Fruit fly (Drosophila melanogaster): ENCODE measurements around the gene orb2.
A peak's percentile ranks its signal among the peaks of the same experiment; 100 is the strongest.

orb2 gene

dm6 chr3L:8985132-8985847 is 31.0 kb upstream of the orb2 start:
- TF ChIP-seq CG10959 (GFP tag; IDR thresholded peaks at IDR 0.05) (peak; percentile 84), CG3163 (GFP tag; optimal IDR thresholded peaks at IDR 0.05) (no peak), danr (GFP tag; IDR thresholded peaks at IDR 0.05) (no peak), CG8478 (optimal IDR thresholded peaks at IDR 0.05) (no peak), pzg (GFP tag; optimal IDR thresholded peaks at IDR 0.05) (peak; percentile 6), ewg (GFP tag; optimal IDR thresholded peaks at IDR 0.05) (peak; percentile 8), E2f2 (GFP tag; IDR thresholded peaks at IDR 0.05) (peak; percentile 48), CG1832 (GFP tag; optimal IDR thresholded peaks at IDR 0.05) (peak; percentile 4), D19B (GFP tag; optimal IDR thresholded peaks at IDR 0.05) (no peak), eve (GFP tag; optimal IDR thresholded peaks at IDR 0.05) (no peak), Dp (GFP tag; optimal IDR thresholded peaks at IDR 0.05) (peak; percentile 47), crp (GFP tag; optimal IDR thresholded peaks at IDR 0.05) (peak; percentile 26 to 82), MBD-R2 (GFP tag; IDR thresholded peaks at IDR 0.05) (peak; percentile 37; the same call in 1 of the 2 replicates)

- TF ChIP-seq CG14860 (GFP tag; IDR thresholded peaks at IDR 0.05; ENCODE audit: partially characterized antibody): no peak
- no peak for TF ChIP-seq grn (GFP tag; optimal IDR thresholded peaks at IDR 0.05)
- TF ChIP-seq CG6689 (GFP tag; IDR thresholded peaks at IDR 0.05): no peak
- no peak for TF ChIP-seq bbx (GFP tag; IDR thresholded peaks at IDR 0.05; ENCODE audit: partially characterized antibody)
- no peak for TF ChIP-seq HLH3B (GFP tag; IDR thresholded peaks at IDR 0.05)
- no peak for TF ChIP-seq peb (GFP tag; IDR thresholded peaks at IDR 0.05)
- no peak for TF ChIP-seq CG18262 (tag; optimal IDR thresholded peaks at IDR 0.05)
- TF ChIP-seq Ssrp (tag; optimal IDR thresholded peaks at IDR 0.05): no peak
- TF ChIP-seq Rfx (GFP tag; IDR thresholded peaks at IDR 0.05): no peak
- no peak for TF ChIP-seq sima (GFP tag; optimal IDR thresholded peaks at IDR 0.05)
- no peak for TF ChIP-seq btn (GFP tag; optimal IDR thresholded peaks at IDR 0.05)
- TF ChIP-seq exex (tag; optimal IDR thresholded peaks at IDR 0.05): no peak
- TF ChIP-seq CG2116 (GFP tag; optimal IDR thresholded peaks at IDR 0.05): no peak
- TF ChIP-seq sob (GFP tag; IDR thresholded peaks at IDR 0.05): no peak
- TF ChIP-seq dmrt11E (tag; optimal IDR thresholded peaks at IDR 0.05): no peak
Observed at dm6 chr3L:8982044-8982443, 27.8 kb upstream of the orb2 start.

- no peak for TF ChIP-seq CG11093 (GFP tag; IDR thresholded peaks at IDR 0.05)
- no peak for TF ChIP-seq Sox100B (GFP tag; optimal IDR thresholded peaks at IDR 0.05)
- no peak for TF ChIP-seq B-H2 (GFP tag; optimal IDR thresholded peaks at IDR 0.05)
- no peak for TF ChIP-seq ab (GFP tag; optimal IDR thresholded peaks at IDR 0.05)
- TF ChIP-seq Med (GFP tag): no peak
- TF ChIP-seq CG18476 (GFP tag; optimal IDR thresholded peaks at IDR 0.05): no peak
- TF ChIP-seq CG17612 (GFP tag; IDR thresholded peaks at IDR 0.05): no peak
- TF ChIP-seq CG2199 (GFP tag; IDR thresholded peaks at IDR 0.05): no peak
- TF ChIP-seq CG8478 (optimal IDR thresholded peaks at IDR 0.05): no peak
- TF ChIP-seq z (GFP tag; IDR thresholded peaks at IDR 0.05): peak; percentile 88
- no peak for TF ChIP-seq da (GFP tag; optimal IDR thresholded peaks at IDR 0.05)
- TF ChIP-seq E2f2 (GFP tag; IDR thresholded peaks at IDR 0.05): no peak
- TF ChIP-seq CG31224 (GFP tag; IDR thresholded peaks at IDR 0.05): 0 out of 2 replicates have a peak, but pooled peaks have one; percentile 12
- TF ChIP-seq CG15011 (GFP tag; optimal IDR thresholded peaks at IDR 0.05): no peak
- TF ChIP-seq CG32532 (GFP tag; IDR thresholded peaks at IDR 0.05): no peak
- 0 out of 4 replicates have a peak, but pooled peaks have one; percentile 47 for TF ChIP-seq chinmo (GFP tag; IDR thresholded peaks at IDR 0.05; ENCODE audit: partially characterized antibody)
- no peak for TF ChIP-seq Blimp-1 (GFP tag; optimal IDR thresholded peaks at IDR 0.05)
- no peak for TF ChIP-seq D (optimal IDR thresholded peaks at IDR 0.05)
- TF ChIP-seq D (GFP tag; optimal IDR thresholded peaks at IDR 0.05): no peak
Observed at dm6 chr3L:8981495-8981894, 27.2 kb upstream of the orb2 start, which contains the start of gene CG13314. CG13314 (plus strand) TSS chr3L:8981795.

All from whole organism, embryonic.